Worm (Caenorhabditis elegans) whole organism, L3 larva: ENCODE results near the gene F54C8.7.

Experiments
- R02D3.7 ChIP-seq: fragments of 150-350 bp; optimal IDR thresholded peaks from 2 replicates; lab custom pipeline; 2014; ENCODE audit warnings: missing biosample characterization, missing genetic modification characterization
- aly-2 ChIP-seq: fragments of 150-350 bp; optimal IDR thresholded peaks from 2 replicates; lab custom pipeline; 2014; ENCODE audit warnings: missing biosample characterization, missing genetic modification characterization
- ama-1 ChIP-seq: fragments of 150-350 bp; optimal IDR thresholded peaks from 2 replicates; lab custom pipeline; 2018
- ceh-16 ChIP-seq: sonication (generic microtip); optimal IDR thresholded peaks from 2 replicates; lab custom pipeline; 2017; ENCODE audit warnings: missing biosample characterization, missing genetic modification characterization
- ceh-28 ChIP-seq: fragments of 150-350 bp; optimal IDR thresholded peaks from 2 replicates; lab custom pipeline; 2014; ENCODE audit warnings: missing biosample characterization, missing genetic modification reagents, missing genetic modification characterization
- ceh-82 ChIP-seq: fragments of 150-350 bp; optimal IDR thresholded peaks from 2 replicates; lab custom pipeline; 2014; ENCODE audit warnings: missing biosample characterization, missing genetic modification characterization
- daf-12 ChIP-seq: fragments of 150-350 bp; optimal IDR thresholded peaks from 2 replicates; lab custom pipeline; 2014; ENCODE audit warnings: missing biosample characterization, missing genetic modification reagents, missing genetic modification characterization
- egl-27 ChIP-seq: sonication (generic microtip); optimal IDR thresholded peaks from 4 replicates; lab custom pipeline; 2017; ENCODE audit warnings: missing biosample characterization, missing genetic modification reagents, missing genetic modification characterization
- egl-5 ChIP-seq: fragments of 150-350 bp; optimal IDR thresholded peaks from 2 replicates; lab custom pipeline; 2017; ENCODE audit warnings: missing biosample characterization, missing genetic modification reagents, missing genetic modification characterization, inconsistent platforms
- elt-1 ChIP-seq: fragments of 150-350 bp; optimal IDR thresholded peaks from 2 replicates; lab custom pipeline; 2014; ENCODE audit warnings: missing biosample characterization, missing genetic modification characterization
- elt-2 ChIP-seq: sonication (generic microtip); optimal IDR thresholded peaks from 2 replicates; lab custom pipeline; 2016; ENCODE audit warnings: missing genetic modification reagents, mild to moderate bottlenecking, missing genetic modification characterization, missing compliant biosample characterization
- elt-3 ChIP-seq, 3 experiments: fragments of 150-350 bp in 1 of 3; sonication (generic microtip) in 2 of 3; optimal IDR thresholded peaks; 2 replicates in 2 of 3; 4 replicates in 1 of 3; lab custom pipeline; 2014 to 2017; ENCODE audit warnings: missing biosample characterization in 3 of 3, missing genetic modification characterization in 3 of 3
- eor-1 ChIP-seq, 2 experiments: fragments of 150-350 bp; optimal IDR thresholded peaks; 2 replicates each; lab custom pipeline; 2014 to 2018; ENCODE audit warnings: missing biosample characterization in 2 of 2, missing genetic modification characterization in 2 of 2
- fkh-10 ChIP-seq: sonication (generic microtip); optimal IDR thresholded peaks from 2 replicates; lab custom pipeline; 2017; ENCODE audit warnings: missing biosample characterization, missing genetic modification reagents, missing genetic modification characterization
- hmg-11 ChIP-seq: sonication (generic microtip); optimal IDR thresholded peaks from 2 replicates; lab custom pipeline; 2016; ENCODE audit warnings: missing genetic modification characterization, missing compliant biosample characterization
- jun-1 ChIP-seq: fragments of 150-350 bp; optimal IDR thresholded peaks from 2 replicates; lab custom pipeline; 2014; ENCODE audit warnings: missing biosample characterization, missing genetic modification reagents, missing genetic modification characterization
- lin-15B ChIP-seq: fragments of 150-350 bp; optimal IDR thresholded peaks from 2 replicates; lab custom pipeline; 2014; ENCODE audit warnings: missing biosample characterization, missing genetic modification characterization
- lin-39 ChIP-seq: fragments of 150-350 bp; optimal IDR thresholded peaks from 2 replicates; lab custom pipeline; 2018; ENCODE audit warnings: missing biosample characterization, missing genetic modification reagents, missing genetic modification characterization
- lsy-12 ChIP-seq: sonication (generic microtip); optimal IDR thresholded peaks from 2 replicates; lab custom pipeline; 2016; ENCODE audit warnings: mild to moderate bottlenecking, missing genetic modification characterization, missing compliant biosample characterization
- mdl-1 ChIP-seq: fragments of 150-350 bp; optimal IDR thresholded peaks from 2 replicates; lab custom pipeline; 2014; ENCODE audit warnings: missing biosample characterization, missing genetic modification characterization
- mml-1 ChIP-seq: fragments of 150-350 bp; sonication (generic microtip); optimal IDR thresholded peaks from 3 replicates; lab custom pipeline; 2014; ENCODE audit warnings: missing biosample characterization, missing genetic modification characterization
- nfya-1 ChIP-seq: sonication (generic microtip); optimal IDR thresholded peaks from 2 replicates; lab custom pipeline; 2017; ENCODE audit warnings: missing genetic modification characterization, mild to moderate bottlenecking, missing compliant biosample characterization, antibody characterized with exemption, moderate library complexity; ENCODE audit not compliant: insufficient read depth
- nhr-12 ChIP-seq: fragments of 150-350 bp; optimal IDR thresholded peaks from 2 replicates; lab custom pipeline; 2014; ENCODE audit warnings: missing biosample characterization, missing genetic modification characterization
- nhr-23 ChIP-seq: fragments of 150-350 bp; optimal IDR thresholded peaks from 2 replicates; lab custom pipeline; 2014; ENCODE audit warnings: missing biosample characterization, missing genetic modification reagents, missing genetic modification characterization
- nhr-237 ChIP-seq: fragments of 150-350 bp; optimal IDR thresholded peaks from 2 replicates; lab custom pipeline; 2014; ENCODE audit warnings: missing biosample characterization, missing genetic modification characterization
- nhr-25 ChIP-seq: sonication (generic microtip); optimal IDR thresholded peaks from 2 replicates; lab custom pipeline; 2017; ENCODE audit warnings: missing biosample characterization, missing genetic modification characterization
- nhr-28 ChIP-seq: fragments of 150-350 bp; optimal IDR thresholded peaks from 2 replicates; lab custom pipeline; 2014; ENCODE audit warnings: missing biosample characterization, missing genetic modification characterization
- nhr-43 ChIP-seq: sonication (generic microtip); optimal IDR thresholded peaks from 2 replicates; lab custom pipeline; 2016; ENCODE audit warnings: mild to moderate bottlenecking, missing genetic modification characterization, missing compliant biosample characterization; ENCODE audit not compliant: poor library complexity, severe bottlenecking
- nhr-67 ChIP-seq: fragments of 150-350 bp; optimal IDR thresholded peaks from 2 replicates; lab custom pipeline; 2014; ENCODE audit warnings: missing biosample characterization, missing genetic modification characterization
- nhr-76 ChIP-seq: fragments of 150-350 bp; sonication (generic microtip); optimal IDR thresholded peaks from 5 replicates; lab custom pipeline; 2014; ENCODE audit warnings: missing biosample characterization, missing genetic modification characterization
- nhr-77 ChIP-seq: fragments of 150-350 bp; optimal IDR thresholded peaks from 2 replicates; lab custom pipeline; 2014; ENCODE audit warnings: missing biosample characterization, missing genetic modification characterization
- pha-4 ChIP-seq: fragments of 150-350 bp; optimal IDR thresholded peaks from 2 replicates; lab custom pipeline; 2014; ENCODE audit warnings: missing biosample characterization, missing genetic modification reagents, missing genetic modification characterization
- pqm-1 ChIP-seq: fragments of 150-350 bp; optimal IDR thresholded peaks from 2 replicates; lab custom pipeline; 2017; ENCODE audit warnings: missing biosample characterization, missing genetic modification characterization, inconsistent platforms
- sea-2 ChIP-seq: fragments of 150-350 bp; sonication (generic microtip); optimal IDR thresholded peaks from 4 replicates; lab custom pipeline; 2014; ENCODE audit warnings: missing biosample characterization, missing genetic modification reagents, missing genetic modification characterization
- skn-1 ChIP-seq: fragments of 150-350 bp; optimal IDR thresholded peaks from 2 replicates; lab custom pipeline; 2014; ENCODE audit warnings: missing biosample characterization, missing genetic modification characterization
- snpc-4 ChIP-seq: fragments of 150-350 bp; optimal IDR thresholded peaks from 2 replicates; lab custom pipeline; 2014; ENCODE audit warnings: missing biosample characterization, missing genetic modification characterization
- zag-1 ChIP-seq: fragments of 150-350 bp; optimal IDR thresholded peaks from 2 replicates; lab custom pipeline; 2014; ENCODE audit warnings: missing biosample characterization, missing genetic modification characterization
- ztf-4 ChIP-seq: fragments of 150-350 bp; optimal IDR thresholded peaks from 2 replicates; lab custom pipeline; 2014; ENCODE audit warnings: missing biosample characterization, missing genetic modification characterization

Gene F54C8.7

DNA sequence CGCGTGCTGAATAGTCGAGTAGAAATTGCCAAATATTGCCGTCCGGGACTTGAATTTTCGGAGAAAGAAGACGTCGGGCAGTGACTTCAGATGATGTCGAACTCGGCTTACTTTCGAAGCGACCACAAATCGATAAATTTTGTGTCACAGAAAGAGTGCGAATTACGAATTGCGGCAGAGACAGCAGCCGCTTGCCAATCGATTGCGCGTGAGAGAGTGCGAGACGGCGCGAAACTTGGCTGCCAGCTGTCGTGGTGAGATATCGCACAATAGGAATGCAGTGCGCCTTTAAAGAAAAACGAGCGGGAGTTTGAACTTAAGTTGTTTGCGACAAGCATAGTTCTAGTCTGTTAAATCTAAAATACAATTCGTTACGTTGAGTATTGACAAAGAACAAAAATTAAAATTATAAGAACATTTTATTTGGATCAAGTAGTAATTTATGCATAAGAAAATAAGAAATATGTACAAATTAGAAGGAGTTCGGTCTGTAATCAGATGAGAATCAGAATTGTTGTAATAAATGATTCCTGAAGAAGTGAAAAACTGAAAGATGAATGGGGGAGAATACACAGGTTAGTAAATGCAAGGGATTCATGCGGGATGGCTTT lies 10.3 kb downstream of the F54C8.7 start, which contains the start of gene pir-2:
TSS of gene pir-2 (minus strand) at position 218 of the 611 bp plus-strand sequence.
- TF ChIP-seq nhr-76 (tag; lab: Kevin White, UChicago), result no peak
- TF ChIP-seq daf-12 (tag; lab: Kevin White, UChicago), result no peak
- TF ChIP-seq nhr-25, result peak; percentile 85
- peak; percentile 92 for TF ChIP-seq pha-4 (tag; lab: Kevin White, UChicago)
- peak; percentile 48 for TF ChIP-seq elt-2 (tag; lab: Kevin White, UChicago)
- TF ChIP-seq nhr-77, result no peak
- peak; percentile 93 for TF ChIP-seq lin-15B (tag; lab: Kevin White, UChicago)
- peak; percentile 40 for TF ChIP-seq pqm-1
- TF ChIP-seq sea-2 (GFP tag; lab: Kevin White, UChicago), result peak; percentile 83
- peak; percentile 74 for TF ChIP-seq R02D3.7 (tag; lab: Kevin White, UChicago)
- peak; percentile 14 for TF ChIP-seq ceh-82 (tag; lab: Kevin White, UChicago)
- peak; percentile 97 for TF ChIP-seq ceh-28 (tag; lab: Kevin White, UChicago)
- TF ChIP-seq ama-1 (lab: Kevin White, UChicago), result peak; percentile 86
- TF ChIP-seq lsy-12, result peak; percentile 60
- peak; percentile 66 for TF ChIP-seq egl-5 (tag; lab: Kevin White, UChicago)
- peak; percentile 25 for TF ChIP-seq elt-1 (tag; lab: Kevin White, UChicago)
- TF ChIP-seq eor-1 (tag; optimal IDR thresholded peaks at IDR 0.05; lab: Kevin White, UChicago), result no peak
- TF ChIP-seq egl-27 (tag; lab: Kevin White, UChicago), result no peak
- peak; percentile 11 for TF ChIP-seq fkh-10 (GFP tag; lab: Kevin White, UChicago)
- peak; percentile 50 for TF ChIP-seq skn-1 (tag; lab: Kevin White, UChicago)
- peak; percentile 79 for TF ChIP-seq snpc-4 (tag; lab: Kevin White, UChicago)
- peak; percentile 67 for TF ChIP-seq hmg-11 (tag; lab: Kevin White, UChicago)
- TF ChIP-seq aly-2, result no peak
- TF ChIP-seq mdl-1 (tag; lab: Kevin White, UChicago), result no peak
- no peak for TF ChIP-seq ztf-4 (tag; lab: Kevin White, UChicago)
- peak; percentile 96 for TF ChIP-seq nfya-1 (tag; lab: Kevin White, UChicago)
- peak; percentile 89 for TF ChIP-seq nhr-23 (tag; lab: Kevin White, UChicago)
- TF ChIP-seq zag-1 (tag; lab: Kevin White, UChicago), result peak; percentile 11
- peak; percentile 21 for TF ChIP-seq nhr-43 (tag; lab: Kevin White, UChicago)
- TF ChIP-seq lin-39 (tag; lab: Kevin White, UChicago), result peak; percentile 95
- TF ChIP-seq jun-1 (tag; lab: Kevin White, UChicago), result peak; percentile 20

DNA sequence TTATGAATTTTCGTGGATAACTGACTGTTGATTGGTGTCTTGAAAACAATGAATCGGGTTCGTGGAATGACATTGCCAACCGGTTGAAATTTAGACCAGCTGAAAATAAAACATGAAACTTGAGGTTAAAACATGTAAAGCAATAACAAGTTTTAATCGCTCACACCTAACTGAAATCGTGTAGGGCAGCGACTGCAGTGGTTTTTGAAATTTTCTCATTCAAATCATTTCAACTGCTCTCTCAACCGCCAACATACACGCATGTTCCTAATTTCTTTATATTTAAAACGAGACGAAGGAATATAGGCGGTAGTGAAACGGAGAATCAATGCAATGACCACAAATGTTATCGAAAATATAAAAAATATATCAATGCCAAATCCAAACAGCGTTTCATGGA lies 11.0 kb downstream of the F54C8.7 start:
- no peak for TF ChIP-seq snpc-4 (tag; lab: Kevin White, UChicago)
- TF ChIP-seq lin-15B (tag; lab: Kevin White, UChicago), result no peak
- no peak for TF ChIP-seq hmg-11 (tag; lab: Kevin White, UChicago)
- TF ChIP-seq nhr-77, result no peak
- no peak for TF ChIP-seq nhr-43 (tag; lab: Kevin White, UChicago)

DNA sequence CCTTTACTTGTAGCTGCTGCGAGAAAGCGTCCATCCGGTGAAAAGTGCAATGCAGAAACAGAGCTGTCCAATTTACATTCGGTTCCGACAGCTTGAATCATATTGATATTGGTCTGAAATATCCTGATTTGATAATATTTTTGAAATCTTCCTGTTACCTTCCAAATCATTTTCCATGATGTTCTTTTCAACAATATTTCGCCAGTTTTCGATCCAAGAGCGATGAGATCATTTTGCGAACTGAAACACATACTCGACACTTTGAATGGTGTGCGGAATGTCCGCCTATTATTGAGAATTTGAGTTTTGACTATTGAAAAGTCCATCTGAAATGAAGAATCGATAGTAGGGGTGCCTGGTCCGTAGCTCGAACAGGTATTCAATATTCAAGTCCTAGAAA lies 12.7 kb downstream of the F54C8.7 start, which contains the start of gene emb-30:
TSS of gene emb-30 (minus strand) at position 328 of the 400 bp plus-strand sequence.
- TF ChIP-seq nhr-237 (tag; lab: Kevin White, UChicago), result no peak
- peak; percentile 4 for TF ChIP-seq ama-1 (lab: Kevin White, UChicago)
- no peak for TF ChIP-seq nhr-12 (tag; lab: Kevin White, UChicago)
- TF ChIP-seq pha-4 (tag; lab: Kevin White, UChicago), result no peak
- peak; percentile 3 for TF ChIP-seq elt-2 (tag; lab: Kevin White, UChicago)
- no peak for TF ChIP-seq elt-1 (tag; lab: Kevin White, UChicago)
- no peak for TF ChIP-seq jun-1 (tag; lab: Kevin White, UChicago)
- no peak for TF ChIP-seq mdl-1 (tag; lab: Kevin White, UChicago)
- TF ChIP-seq ceh-28 (tag; lab: Kevin White, UChicago), result no peak
- TF ChIP-seq snpc-4 (tag; lab: Kevin White, UChicago), result no peak
- no peak for TF ChIP-seq mml-1
- no peak for TF ChIP-seq nhr-28 (tag; lab: Kevin White, UChicago)

DNA sequence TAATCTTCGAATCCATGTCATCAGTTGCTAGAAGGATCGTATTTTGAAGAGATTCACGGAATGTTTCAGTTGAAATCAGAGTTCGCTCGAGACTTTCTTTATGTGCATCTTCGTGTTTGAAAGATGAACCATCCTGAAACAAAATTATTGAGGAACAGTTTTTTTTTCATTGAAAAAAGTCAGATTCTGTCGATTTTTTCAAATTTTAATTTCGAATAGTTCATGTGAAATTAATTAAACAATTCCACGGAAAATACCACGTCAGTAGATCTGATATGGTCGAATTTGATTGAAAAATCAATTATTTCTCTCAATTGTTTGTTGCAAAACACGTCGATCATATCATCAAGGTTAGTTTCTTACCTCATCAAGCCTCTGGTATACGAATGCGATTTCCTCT lies 14.5 kb downstream of the F54C8.7 start, which contains the start of gene F54C8.1:
TSS of gene F54C8.1 (plus strand) at position 301 of the 400 bp plus-strand sequence.
- TF ChIP-seq mml-1 (no peak), ceh-28 (tag; lab: Kevin White, UChicago) (no peak), nhr-67 (tag; lab: Kevin White, UChicago) (no peak), nhr-23 (tag; lab: Kevin White, UChicago) (no peak), nhr-77 (no peak), elt-3 (tag; optimal IDR thresholded peaks at IDR 0.05; lab: Kevin White, UChicago) (no peak), mdl-1 (tag; lab: Kevin White, UChicago) (no peak), lin-15B (tag; lab: Kevin White, UChicago) (no peak), ceh-16 (no peak)
